Fruit fly (Drosophila melanogaster) whole organism, embryonic: ENCODE measurements around the gene can.

Experiments
- Aef1 ChIP-seq: fragments of 200-800 bp; sonication (Bioruptor generic); IDR thresholded peaks from 3 replicates; pipeline ENCODE4 v1.3.6; 2022; ENCODE audit warnings: missing biosample characterization, missing genetic modification characterization
- Atf6 ChIP-seq: fragments of 200-800 bp; sonication (Bioruptor generic); IDR thresholded peaks from 2 replicates; pipeline ENCODE4 v1.3.6; 2022; ENCODE audit warnings: missing biosample characterization, missing genetic modification characterization
- CG10565 ChIP-seq: fragments of 200-800 bp; sonication (Bioruptor generic); optimal IDR thresholded peaks from 3 replicates; lab custom pipeline; 2016; ENCODE audit warnings: missing biosample characterization, mild to moderate bottlenecking, missing genetic modification characterization
- CG11723 ChIP-seq: fragments of 200-800 bp; sonication (Bioruptor generic); optimal IDR thresholded peaks from 2 replicates; lab custom pipeline; 2017; ENCODE audit warnings: missing biosample characterization, mild to moderate bottlenecking, missing genetic modification characterization
- CG15479 ChIP-seq: fragments of 200-800 bp; sonication (Bioruptor generic); optimal IDR thresholded peaks from 3 replicates; lab custom pipeline; 2019; ENCODE audit warnings: missing biosample characterization, mild to moderate bottlenecking, missing genetic modification characterization, moderate library complexity
- CG17385 ChIP-seq: fragments of 200-800 bp; sonication (Bioruptor generic); optimal IDR thresholded peaks from 3 replicates; lab custom pipeline; 2018; ENCODE audit warnings: missing biosample characterization, mild to moderate bottlenecking, missing genetic modification characterization
- CG17568 ChIP-seq: fragments of 200-800 bp; sonication (Bioruptor generic); optimal IDR thresholded peaks from 2 replicates; lab custom pipeline; 2018; ENCODE audit warnings: missing biosample characterization, mild to moderate bottlenecking, missing genetic modification characterization, moderate library complexity
- CG1832 ChIP-seq: fragments of 200-800 bp; sonication (Bioruptor generic); optimal IDR thresholded peaks from 2 replicates; lab custom pipeline; 2017; ENCODE audit warnings: missing biosample characterization, mild to moderate bottlenecking, missing genetic modification characterization, inconsistent platforms
- CG18599 ChIP-seq: fragments of 200-800 bp; sonication (Bioruptor generic); optimal IDR thresholded peaks from 3 replicates; lab custom pipeline; 2017; ENCODE audit warnings: missing biosample characterization, missing genetic modification characterization, mild to moderate bottlenecking, moderate library complexity, missing genetic modification reagents
- CG2199 ChIP-seq: fragments of 200-800 bp; sonication (Bioruptor generic); IDR thresholded peaks from 3 replicates; pipeline ENCODE4 v1.3.6; 2022; ENCODE audit warnings: missing biosample characterization, missing genetic modification characterization
- CG30403 ChIP-seq: fragments of 200-800 bp; sonication (Bioruptor generic); optimal IDR thresholded peaks from 3 replicates; lab custom pipeline; 2016; ENCODE audit warnings: missing biosample characterization, missing genetic modification characterization
- CG30431 ChIP-seq: fragments of 200-800 bp; sonication (Bioruptor generic); optimal IDR thresholded peaks from 2 replicates; lab custom pipeline; 2017; ENCODE audit warnings: missing biosample characterization, missing genetic modification characterization
- CG32532 ChIP-seq: fragments of 200-800 bp; sonication (Bioruptor generic); IDR thresholded peaks from 2 replicates; pipeline ENCODE4 v1.3.6; 2022; ENCODE audit warnings: missing biosample characterization, missing genetic modification characterization
- CG6654 ChIP-seq: fragments of 200-800 bp; sonication (Bioruptor generic); optimal IDR thresholded peaks from 2 replicates; lab custom pipeline; 2017; ENCODE audit warnings: missing biosample characterization, mild to moderate bottlenecking, missing genetic modification characterization
- CG6854 ChIP-seq: fragments of 200-800 bp; sonication (Bioruptor generic); optimal IDR thresholded peaks from 3 replicates; lab custom pipeline; 2017; ENCODE audit warnings: missing biosample characterization, mild to moderate bottlenecking, missing genetic modification characterization
- CG7372 ChIP-seq: fragments of 200-800 bp; sonication (Bioruptor generic); IDR thresholded peaks from 2 replicates; pipeline ENCODE4 v1.3.6; 2022; ENCODE audit warnings: missing biosample characterization, missing genetic modification characterization
- CG8388 ChIP-seq: fragments of 200-800 bp; sonication (Bioruptor generic); optimal IDR thresholded peaks from 2 replicates; lab custom pipeline; 2019; ENCODE audit warnings: missing biosample characterization, mild to moderate bottlenecking, missing genetic modification characterization, moderate library complexity
- CG9609 ChIP-seq: fragments of 200-800 bp; sonication (Bioruptor generic); optimal IDR thresholded peaks from 3 replicates; lab custom pipeline; 2016; ENCODE audit warnings: missing biosample characterization, missing genetic modification characterization
- D19B ChIP-seq: fragments of 200-800 bp; sonication (Bioruptor generic); optimal IDR thresholded peaks from 2 replicates; lab custom pipeline; 2017; ENCODE audit warnings: missing biosample characterization, mild to moderate bottlenecking, missing genetic modification characterization
- Dp ChIP-seq: fragments of 200-800 bp; sonication (Bioruptor generic); optimal IDR thresholded peaks from 2 replicates; lab custom pipeline; 2018; ENCODE audit warnings: missing biosample characterization, mild to moderate bottlenecking, missing genetic modification characterization, moderate library complexity
- Eip74EF ChIP-seq, 2 experiments: fragments of 200-800 bp in 1 of 2; fragments of >200 bp in 1 of 2; sonication (Bioruptor generic) in 1 of 2; optimal IDR thresholded peaks; 2 replicates each; lab custom pipeline; 2017 to 2019; ENCODE audit warnings: missing biosample characterization in 2 of 2, missing genetic modification characterization in 2 of 2, mild to moderate bottlenecking in 1 of 2, moderate library complexity in 1 of 2
- Ets65A ChIP-seq: fragments of 200-800 bp; sonication (Bioruptor generic); peaks from one replicate; lab custom pipeline; 2016; ENCODE audit warnings: missing biosample characterization, missing genetic modification characterization
- Ets97D ChIP-seq: fragments of 200-800 bp; sonication (Bioruptor generic); optimal IDR thresholded peaks from 3 replicates; lab custom pipeline; 2016; ENCODE audit warnings: missing biosample characterization, missing genetic modification characterization
- Nf-YC ChIP-seq: fragments of 200-800 bp; optimal IDR thresholded peaks from 3 replicates; lab custom pipeline; 2019; ENCODE audit warnings: missing biosample characterization, mild to moderate bottlenecking, missing genetic modification characterization, moderate library complexity
- Ravus ChIP-seq: fragments of 200-800 bp; sonication (Bioruptor generic); IDR thresholded peaks from 2 replicates; pipeline ENCODE4 v1.3.6; 2022; ENCODE audit warnings: missing biosample characterization, missing genetic modification characterization
- ase ChIP-seq: fragments of 200-800 bp; sonication (Bioruptor generic); IDR thresholded peaks from 3 replicates; pipeline ENCODE4 v1.3.6; 2022; ENCODE audit warnings: missing biosample characterization, missing genetic modification characterization
- bigmax ChIP-seq: fragments of 200-800 bp; sonication (Bioruptor generic); optimal IDR thresholded peaks from 2 replicates; lab custom pipeline; 2018; ENCODE audit warnings: missing biosample characterization, mild to moderate bottlenecking, missing genetic modification characterization
- cg ChIP-seq: fragments of 200-800 bp; sonication (Bioruptor generic); optimal IDR thresholded peaks from 3 replicates; lab custom pipeline; 2019; ENCODE audit warnings: missing biosample characterization, mild to moderate bottlenecking, missing genetic modification characterization, moderate library complexity
- croc ChIP-seq: fragments of 200-800 bp; sonication (Bioruptor generic); conservative IDR thresholded peaks from 3 replicates; pipeline ENCODE4 v1.3.6; 2022; ENCODE audit warnings: missing biosample characterization, missing genetic modification characterization
- eve ChIP-seq, 2 experiments: fragments of >200 bp; optimal IDR thresholded peaks; 2 replicates each; lab custom pipeline; 2017; ENCODE audit warnings: missing biosample characterization in 2 of 2, missing genetic modification characterization in 2 of 2
- ewg ChIP-seq: fragments of 200-800 bp; sonication (Bioruptor generic); optimal IDR thresholded peaks from 3 replicates; lab custom pipeline; 2017; ENCODE audit warnings: mild to moderate bottlenecking, missing biosample characterization, missing genetic modification reagents, missing genetic modification characterization
- grau ChIP-seq: fragments of 200-800 bp; optimal IDR thresholded peaks from 3 replicates; lab custom pipeline; 2019; ENCODE audit warnings: missing biosample characterization, mild to moderate bottlenecking, missing genetic modification characterization, moderate library complexity
- gsb-n ChIP-seq: fragments of 200-800 bp; sonication (Bioruptor generic); optimal IDR thresholded peaks from 3 replicates; lab custom pipeline; 2018; ENCODE audit warnings: missing biosample characterization, mild to moderate bottlenecking, missing genetic modification characterization
- klu ChIP-seq: fragments of 200-800 bp; sonication (Bioruptor generic); IDR thresholded peaks from 2 replicates; pipeline ENCODE4 v1.3.6; 2022; ENCODE audit warnings: missing biosample characterization, missing genetic modification characterization
- lov ChIP-seq, 2 experiments: fragments of 200-800 bp in 1 of 2; fragments of >200 bp in 1 of 2; sonication (Bioruptor generic) in 1 of 2; IDR thresholded peaks in 1 of 2; optimal IDR thresholded peaks in 1 of 2; 2 replicates in 1 of 2; 3 replicates in 1 of 2; pipeline versions ENCODE4 v1.3.6 to Lab custom; 2017 to 2022; ENCODE audit warnings: missing biosample characterization in 1 of 2, missing genetic modification characterization in 1 of 2
- mld ChIP-seq: fragments of 200-800 bp; sonication (Bioruptor generic); IDR thresholded peaks from 3 replicates; pipeline ENCODE4 v1.3.6; 2022; ENCODE audit warnings: missing biosample characterization, missing genetic modification characterization; ENCODE audit not compliant: partially characterized antibody
- p53 ChIP-seq: fragments of 200-800 bp; sonication (Bioruptor generic); optimal IDR thresholded peaks from 2 replicates; lab custom pipeline; 2016; ENCODE audit warnings: missing biosample characterization, missing genetic modification characterization
- pros ChIP-seq: fragments of 200-800 bp; sonication (Bioruptor generic); optimal IDR thresholded peaks from 3 replicates; lab custom pipeline; 2019; ENCODE audit warnings: missing biosample characterization, mild to moderate bottlenecking, missing genetic modification characterization, moderate library complexity
- rib ChIP-seq: fragments of 200-800 bp; sonication (Bioruptor generic); IDR thresholded peaks from 2 replicates; pipeline ENCODE4 v1.3.6; 2022; ENCODE audit warnings: missing biosample characterization, missing genetic modification characterization
- scrt ChIP-seq: fragments of 200-800 bp; sonication (Bioruptor generic); optimal IDR thresholded peaks from 2 replicates; lab custom pipeline; 2018; ENCODE audit warnings: missing biosample characterization, mild to moderate bottlenecking, missing genetic modification characterization, moderate library complexity
- seq ChIP-seq: fragments of 200-800 bp; sonication (Bioruptor generic); IDR thresholded peaks from 2 replicates; pipeline ENCODE4 v1.3.6; 2022; ENCODE audit warnings: missing biosample characterization, missing genetic modification characterization
- sna ChIP-seq: fragments of 200-800 bp; sonication (Bioruptor generic); IDR thresholded peaks from 2 replicates; pipeline ENCODE4 v1.3.6; 2022; ENCODE audit warnings: missing biosample characterization, missing genetic modification characterization; ENCODE audit not compliant: partially characterized antibody
- sqz ChIP-seq: fragments of 200-800 bp; sonication (Bioruptor generic); optimal IDR thresholded peaks from 3 replicates; lab custom pipeline; 2018; ENCODE audit warnings: missing biosample characterization, mild to moderate bottlenecking, missing genetic modification characterization
- tin ChIP-seq: fragments of 200-800 bp; sonication (Bioruptor generic); optimal IDR thresholded peaks from 3 replicates; lab custom pipeline; 2016; ENCODE audit warnings: missing biosample characterization, missing genetic modification characterization
- vfl ChIP-seq: fragments of 200-800 bp; sonication (Bioruptor generic); optimal IDR thresholded peaks from 2 replicates; lab custom pipeline; 2016; ENCODE audit warnings: missing biosample characterization, missing genetic modification characterization
- zfh2 ChIP-seq: fragments of 200-800 bp; sonication (Bioruptor generic); optimal IDR thresholded peaks from 2 replicates; lab custom pipeline; 2016; ENCODE audit warnings: missing biosample characterization, missing genetic modification characterization

can gene

dm6 chr3L:10249836-10250235, 17.1 kb downstream of the can start:
- TF ChIP-seq lov (optimal IDR thresholded peaks at IDR 0.05; lab: Kevin White, UChicago) (no peak), lov (GFP tag; IDR thresholded peaks at IDR 0.05; lab: Robert Waterston, UW) (0 out of 3 replicates have a peak, but pooled peaks have one; percentile 22), Ets65A (GFP tag; lab: Kevin White, UChicago) (peak; percentile 73), CG10565 (no peak), CG8388 (GFP tag; lab: Kevin White, UChicago) (peak; percentile 78), CG11723 (no peak)

- no peak for TF ChIP-seq CG7372 (GFP tag; lab: Robert Waterston, UW)
- TF ChIP-seq gsb-n (tag; lab: Kevin White, UChicago) = no peak
- no peak for TF ChIP-seq lov (optimal IDR thresholded peaks at IDR 0.05; lab: Kevin White, UChicago)
- no peak for TF ChIP-seq lov (GFP tag; IDR thresholded peaks at IDR 0.05; lab: Robert Waterston, UW)
- no peak for TF ChIP-seq CG18599 (GFP tag; lab: Kevin White, UChicago)
- no peak for TF ChIP-seq eve (GFP tag; optimal IDR thresholded peaks at IDR 0.05; lab: Kevin White, UChicago)
- no peak for TF ChIP-seq ase (GFP tag; lab: Robert Waterston, UW)
- no peak for TF ChIP-seq croc (GFP tag; lab: Robert Waterston, UW)
- TF ChIP-seq zfh2 (GFP tag; lab: Kevin White, UChicago) = no peak
- no peak for TF ChIP-seq CG6654
- no peak for TF ChIP-seq CG15479
- TF ChIP-seq, all 482 proteins: peak for 0
Measured at dm6 chr3L:10247579-10247978, 19.3 kb downstream of the can start.

- TF ChIP-seq cg (GFP tag; lab: Kevin White, UChicago) (peak; percentile 37), sqz (GFP tag; lab: Kevin White, UChicago) (peak; percentile 76), Nf-YC (tag; lab: Kevin White, UChicago) (peak; percentile 46), ewg (GFP tag; lab: Kevin White, UChicago) (peak; percentile 18), scrt (GFP tag; lab: Kevin White, UChicago) (no peak), CG1832 (GFP tag; lab: Kevin White, UChicago) (no peak), CG30403 (GFP tag; lab: Kevin White, UChicago) (no peak), pros (GFP tag; lab: Kevin White, UChicago) (peak; percentile 47), seq (peak; percentile 52; the same call in 1 of the 2 replicates), grau (no peak)
Measured at dm6 chr3L:10247121-10247520, 19.8 kb downstream of the can start.

dm6 chr3L:10246226-10246778, 20.6 kb downstream of the can start:
- TF ChIP-seq CG17568 (GFP tag; lab: Kevin White, UChicago) (no peak), klu (GFP tag; lab: Robert Waterston, UW) (no peak), CG32532 (GFP tag; lab: Robert Waterston, UW) (no peak), rib (GFP tag; lab: Robert Waterston, UW) (no peak), CG6854 (GFP tag; lab: Kevin White, UChicago) (no peak), D19B (GFP tag; lab: Kevin White, UChicago) (no peak), CG17385 (no peak), p53 (no peak), Ravus (GFP tag; lab: Robert Waterston, UW) (no peak), Aef1 (GFP tag; lab: Robert Waterston, UW) (no peak), bigmax (GFP tag; lab: Kevin White, UChicago) (no peak), Eip74EF (GFP tag; optimal IDR thresholded peaks at IDR 0.05; lab: Kevin White, UChicago) (no peak), Atf6 (GFP tag; lab: Robert Waterston, UW) (no peak), CG30431 (GFP tag; lab: Kevin White, UChicago) (no peak), CG9609 (GFP tag; lab: Kevin White, UChicago) (no peak), CG2199 (GFP tag; lab: Robert Waterston, UW) (no peak), Ets97D (GFP tag; lab: Kevin White, UChicago) (no peak), mld (0 out of 3 replicates have a peak, but pooled peaks have one; percentile 34), tin (no peak), Dp (no peak), sna (no peak), vfl (no peak)
